Fruit fly (Drosophila melanogaster) whole organism, embryonic: ENCODE measurements around the gene Pif1A.
A peak's percentile ranks its signal among the peaks of the same experiment; 100 is the strongest.

Experiments
- Aef1 ChIP-seq: fragments of 200-800 bp; sonication (Bioruptor generic); IDR thresholded peaks from 3 replicates; pipeline ENCODE4 v1.3.6; 2022; ENCODE audit warnings: missing biosample characterization, missing genetic modification characterization
- Awh ChIP-seq: fragments of 200-800 bp; sonication (Bioruptor generic); IDR thresholded peaks from 2 replicates; pipeline ENCODE4, ENCODE4 v1.3.6; 2022; ENCODE audit warnings: missing biosample characterization, missing genetic modification characterization
- CG10267 ChIP-seq: fragments of 200-800 bp; sonication (Bioruptor generic); optimal IDR thresholded peaks from 2 replicates; lab custom pipeline; 2018; ENCODE audit warnings: missing biosample characterization, mild to moderate bottlenecking, missing genetic modification characterization, moderate library complexity
- CG10366 ChIP-seq: fragments of 200-800 bp; sonication (Bioruptor generic); IDR thresholded peaks from 2 replicates; pipeline ENCODE4 v1.3.6; 2022; ENCODE audit warnings: missing biosample characterization, missing genetic modification characterization
- CG10654 ChIP-seq: fragments of 200-800 bp; sonication (Bioruptor generic); optimal IDR thresholded peaks from 2 replicates; lab custom pipeline; 2016; ENCODE audit warnings: missing biosample characterization, missing genetic modification characterization
- CG12104 ChIP-seq: fragments of 200-800 bp; sonication (Bioruptor generic); optimal IDR thresholded peaks from 3 replicates; lab custom pipeline; 2016; ENCODE audit warnings: missing biosample characterization, missing genetic modification characterization
- CG13123 ChIP-seq: fragments of 200-800 bp; sonication (Bioruptor generic); optimal IDR thresholded peaks from 2 replicates; lab custom pipeline; 2016; ENCODE audit warnings: missing biosample characterization, missing genetic modification characterization
- CG13624 ChIP-seq: fragments of 200-800 bp; sonication (Bioruptor generic); optimal IDR thresholded peaks from 2 replicates; lab custom pipeline; 2016; ENCODE audit warnings: missing biosample characterization, missing genetic modification characterization
- CG14710 ChIP-seq: fragments of 200-800 bp; sonication (Bioruptor generic); optimal IDR thresholded peaks from 3 replicates; lab custom pipeline; 2019; ENCODE audit warnings: missing biosample characterization, mild to moderate bottlenecking, missing genetic modification characterization, moderate library complexity
- CG15514 ChIP-seq: fragments of 200-800 bp; sonication (Bioruptor generic); optimal IDR thresholded peaks from 3 replicates; lab custom pipeline; 2017; ENCODE audit warnings: missing biosample characterization, missing genetic modification characterization, mild to moderate bottlenecking, moderate library complexity, missing genetic modification reagents
- CG1602 ChIP-seq: fragments of 200-800 bp; sonication (Bioruptor generic); optimal IDR thresholded peaks from 3 replicates; lab custom pipeline; 2016; ENCODE audit warnings: missing biosample characterization, missing genetic modification characterization
- CG1603 ChIP-seq: fragments of 200-800 bp; sonication (Bioruptor generic); optimal IDR thresholded peaks from 2 replicates; lab custom pipeline; 2019; ENCODE audit warnings: missing biosample characterization, mild to moderate bottlenecking, missing genetic modification characterization, moderate library complexity
- CG1792 ChIP-seq: fragments of 200-800 bp; sonication (Bioruptor generic); optimal IDR thresholded peaks from 2 replicates; lab custom pipeline; 2016; ENCODE audit warnings: missing biosample characterization, missing genetic modification characterization
- CG18011 ChIP-seq: fragments of 200-800 bp; sonication (Bioruptor generic); optimal IDR thresholded peaks from 2 replicates; lab custom pipeline; 2017; ENCODE audit warnings: missing biosample characterization, missing genetic modification characterization, mild to moderate bottlenecking, moderate library complexity, missing genotype
- CG2712 ChIP-seq: fragments of 200-800 bp; optimal IDR thresholded peaks from 3 replicates; lab custom pipeline; 2019; ENCODE audit warnings: missing biosample characterization, mild to moderate bottlenecking, missing genetic modification characterization, moderate library complexity
- CG30403 ChIP-seq: fragments of 200-800 bp; sonication (Bioruptor generic); optimal IDR thresholded peaks from 3 replicates; lab custom pipeline; 2016; ENCODE audit warnings: missing biosample characterization, missing genetic modification characterization
- CG32772 ChIP-seq: fragments of 200-800 bp; sonication (Bioruptor generic); IDR thresholded peaks from 2 replicates; pipeline ENCODE4 v1.3.6; 2022; ENCODE audit warnings: missing biosample characterization, missing genetic modification characterization
- CG34422 ChIP-seq: fragments of 200-800 bp; sonication (Bioruptor generic); IDR thresholded peaks from 3 replicates; pipeline ENCODE4 v1.3.6; 2022; ENCODE audit warnings: missing biosample characterization, missing genetic modification characterization
- CG3995 ChIP-seq: fragments of 200-800 bp; sonication (Bioruptor generic); optimal IDR thresholded peaks from 3 replicates; lab custom pipeline; 2016; ENCODE audit warnings: missing biosample characterization, missing genetic modification characterization
- CG7271 ChIP-seq: fragments of 200-800 bp; sonication (Bioruptor generic); optimal IDR thresholded peaks from 2 replicates; lab custom pipeline; 2018; ENCODE audit warnings: missing biosample characterization, mild to moderate bottlenecking, missing genetic modification characterization, moderate library complexity
- CG7839 ChIP-seq: fragments of 200-800 bp; sonication (Bioruptor generic); optimal IDR thresholded peaks from 3 replicates; lab custom pipeline; 2018; ENCODE audit warnings: missing biosample characterization, mild to moderate bottlenecking, missing genetic modification characterization, moderate library complexity
- CG7963 ChIP-seq: fragments of 200-800 bp; sonication (Bioruptor generic); IDR thresholded peaks from 3 replicates; pipeline ENCODE4 v1.3.6; 2022; ENCODE audit warnings: missing biosample characterization, missing genetic modification characterization; ENCODE audit not compliant: partially characterized antibody
- CG9727 ChIP-seq: fragments of 200-800 bp; sonication (Bioruptor generic); optimal IDR thresholded peaks from 3 replicates; lab custom pipeline; 2017; ENCODE audit warnings: missing biosample characterization, mild to moderate bottlenecking, missing genetic modification characterization
- D19B ChIP-seq: fragments of 200-800 bp; sonication (Bioruptor generic); optimal IDR thresholded peaks from 2 replicates; lab custom pipeline; 2017; ENCODE audit warnings: missing biosample characterization, mild to moderate bottlenecking, missing genetic modification characterization
- Hmx ChIP-seq: fragments of 200-800 bp; sonication (Bioruptor generic); optimal IDR thresholded peaks from 2 replicates; lab custom pipeline; 2016; ENCODE audit warnings: missing biosample characterization, missing genetic modification characterization
- Kr ChIP-seq: fragments of 200-800 bp; sonication (Bioruptor generic); optimal IDR thresholded peaks from 2 replicates; lab custom pipeline; 2017; ENCODE audit warnings: missing biosample characterization, mild to moderate bottlenecking, missing genetic modification characterization
- Side ChIP-seq: fragments of 200-800 bp; sonication (Bioruptor generic); optimal IDR thresholded peaks from 2 replicates; lab custom pipeline; 2016; ENCODE audit warnings: missing biosample characterization, missing genetic modification characterization
- ac ChIP-seq: fragments of 200-800 bp; sonication (Bioruptor generic); optimal IDR thresholded peaks from 3 replicates; lab custom pipeline; 2017; ENCODE audit warnings: missing biosample characterization, mild to moderate bottlenecking, missing genetic modification characterization
- ase ChIP-seq: fragments of 200-800 bp; sonication (Bioruptor generic); IDR thresholded peaks from 3 replicates; pipeline ENCODE4 v1.3.6; 2022; ENCODE audit warnings: missing biosample characterization, missing genetic modification characterization
- bowl ChIP-seq: fragments of 200-800 bp; sonication (Bioruptor generic); IDR thresholded peaks from 2 replicates; pipeline ENCODE4 v1.3.6; 2022; ENCODE audit warnings: missing biosample characterization, missing genetic modification characterization
- chn ChIP-seq: fragments of 200-800 bp; sonication (Bioruptor generic); optimal IDR thresholded peaks from 2 replicates; lab custom pipeline; 2016; ENCODE audit warnings: missing biosample characterization, missing genetic modification characterization
- da ChIP-seq: fragments of 200-800 bp; sonication (Bioruptor generic); optimal IDR thresholded peaks from 2 replicates; lab custom pipeline; 2016; ENCODE audit warnings: missing biosample characterization, missing genetic modification characterization
- dimm ChIP-seq: fragments of 200-800 bp; sonication (Bioruptor generic); IDR thresholded peaks from 2 replicates; pipeline ENCODE4 v1.3.6; 2022; ENCODE audit warnings: missing biosample characterization, missing genetic modification characterization
- fru ChIP-seq: fragments of >200 bp; optimal IDR thresholded peaks from 2 replicates; lab custom pipeline; 2017
- gcm ChIP-seq: fragments of 200-800 bp; sonication (Bioruptor generic); optimal IDR thresholded peaks from 2 replicates; lab custom pipeline; 2019; ENCODE audit warnings: missing biosample characterization, mild to moderate bottlenecking, missing genetic modification characterization, moderate library complexity
- gro ChIP-seq: fragments of 200-800 bp; sonication (Bioruptor generic); optimal IDR thresholded peaks from 2 replicates; lab custom pipeline; 2016; ENCODE audit warnings: missing biosample characterization, missing genetic modification characterization
- hbn ChIP-seq: fragments of 200-800 bp; sonication (Bioruptor generic); IDR thresholded peaks from 2 replicates; pipeline ENCODE4 v1.3.6; 2022; ENCODE audit warnings: missing biosample characterization, missing genetic modification characterization; ENCODE audit not compliant: partially characterized antibody
- ken ChIP-seq: fragments of 200-800 bp; sonication (Bioruptor generic); IDR thresholded peaks from 3 replicates; pipeline ENCODE4 v1.3.6; 2022; ENCODE audit warnings: missing biosample characterization, missing genetic modification characterization
- mirr ChIP-seq: fragments of 200-800 bp; sonication (Bioruptor generic); optimal IDR thresholded peaks from 3 replicates; lab custom pipeline; 2018; ENCODE audit warnings: missing biosample characterization, mild to moderate bottlenecking, missing genetic modification characterization
- mld ChIP-seq: fragments of 200-800 bp; sonication (Bioruptor generic); IDR thresholded peaks from 3 replicates; pipeline ENCODE4 v1.3.6; 2022; ENCODE audit warnings: missing biosample characterization, missing genetic modification characterization; ENCODE audit not compliant: partially characterized antibody
- nmo ChIP-seq: fragments of 200-800 bp; sonication (Bioruptor generic); optimal IDR thresholded peaks from 2 replicates; lab custom pipeline; 2018; ENCODE audit warnings: missing biosample characterization, mild to moderate bottlenecking, missing genetic modification characterization, moderate library complexity
- peb ChIP-seq: fragments of 200-800 bp; sonication (Bioruptor generic); IDR thresholded peaks from 2 replicates; pipeline ENCODE4 v1.3.6; 2022; ENCODE audit warnings: missing biosample characterization, missing genetic modification characterization
- phol ChIP-seq: fragments of 200-800 bp; sonication (Bioruptor generic); optimal IDR thresholded peaks from 3 replicates; lab custom pipeline; 2018; ENCODE audit warnings: missing biosample characterization, mild to moderate bottlenecking, missing genetic modification characterization, moderate library complexity
- repo ChIP-seq: fragments of 200-800 bp; sonication (Bioruptor generic); optimal IDR thresholded peaks from 2 replicates; lab custom pipeline; 2016; ENCODE audit warnings: missing biosample characterization, missing genetic modification characterization
- ro ChIP-seq: fragments of 200-800 bp; sonication (Bioruptor generic); IDR thresholded peaks from 2 replicates; pipeline ENCODE4 v1.3.6; 2022; ENCODE audit warnings: missing biosample characterization, missing genetic modification characterization
- so ChIP-seq: fragments of 200-800 bp; sonication (Bioruptor generic); IDR thresholded peaks from 3 replicates; pipeline ENCODE4 v1.3.6; 2022; ENCODE audit warnings: missing biosample characterization, missing genetic modification characterization
- tin ChIP-seq: fragments of 200-800 bp; sonication (Bioruptor generic); optimal IDR thresholded peaks from 3 replicates; lab custom pipeline; 2016; ENCODE audit warnings: missing biosample characterization, missing genetic modification characterization
- tio ChIP-seq: fragments of 200-800 bp; sonication (Bioruptor generic); optimal IDR thresholded peaks from 2 replicates; lab custom pipeline; 2017; ENCODE audit warnings: missing biosample characterization, missing genetic modification characterization, inconsistent platforms
- tna ChIP-seq: fragments of 200-800 bp; sonication (Bioruptor generic); IDR thresholded peaks from 2 replicates; pipeline ENCODE4 v1.3.6; 2022; ENCODE audit warnings: missing biosample characterization, missing genetic modification characterization; ENCODE audit not compliant: partially characterized antibody
- tup ChIP-seq: fragments of 200-800 bp; sonication (Bioruptor generic); optimal IDR thresholded peaks from 2 replicates; lab custom pipeline; 2016; ENCODE audit warnings: missing biosample characterization, mild to moderate bottlenecking, missing genetic modification characterization, moderate library complexity
- wor ChIP-seq: fragments of 200-800 bp; sonication (Bioruptor generic); IDR thresholded peaks from 2 replicates; pipeline ENCODE4 v1.3.6; 2022; ENCODE audit warnings: missing biosample characterization, missing genetic modification characterization

Gene Pif1A

dm6 chr3R:8811323-8811936 is 10.5 kb upstream of the Pif1A start (continued):
- TF ChIP-seq gro (GFP tag; lab: Kevin White, UChicago), result peak; percentile 99
- peak; percentile 98 for TF ChIP-seq CG34422 (GFP tag; lab: Robert Waterston, UW)
- TF ChIP-seq so (GFP tag; lab: Robert Waterston, UW), result peak; percentile 99
- peak; percentile 85 for TF ChIP-seq ac (GFP tag; lab: Kevin White, UChicago)
- peak; percentile 96 for TF ChIP-seq peb (GFP tag; lab: Robert Waterston, UW)
- peak; percentile 96 for TF ChIP-seq CG10267 (tag; lab: Kevin White, UChicago)
- peak; percentile 98 for TF ChIP-seq ken (GFP tag; lab: Robert Waterston, UW)
- TF ChIP-seq nmo (GFP tag; lab: Kevin White, UChicago), result peak; percentile 99
- TF ChIP-seq CG10366, result peak; percentile 99
- TF ChIP-seq CG10654 (GFP tag; lab: Kevin White, UChicago), result peak; percentile 98
- no peak for TF ChIP-seq fru
- TF ChIP-seq CG3995 (GFP tag; lab: Kevin White, UChicago), result peak; percentile 88
- peak; percentile 98 for TF ChIP-seq Awh (GFP tag; lab: Robert Waterston, UW)
- peak; percentile 99 for TF ChIP-seq CG30403 (GFP tag; lab: Kevin White, UChicago)
- peak; percentile 99 for TF ChIP-seq CG9727 (GFP tag; lab: Kevin White, UChicago)
- peak; percentile 96 for TF ChIP-seq da
- TF ChIP-seq chn (GFP tag; lab: Kevin White, UChicago), result peak; percentile 99
- TF ChIP-seq CG7839 (tag; lab: Kevin White, UChicago), result peak; percentile 99
- TF ChIP-seq Aef1 (GFP tag; lab: Robert Waterston, UW), result peak; percentile 99
- peak; percentile 99 for TF ChIP-seq CG2712 (tag; lab: Kevin White, UChicago)
- TF ChIP-seq CG1792 (GFP tag; lab: Kevin White, UChicago), result peak; percentile 98
- TF ChIP-seq ase (GFP tag; lab: Robert Waterston, UW), result peak; percentile 98
- peak; percentile 95 for TF ChIP-seq ro (GFP tag; lab: Robert Waterston, UW)
- peak; percentile 98 for TF ChIP-seq dimm
- TF ChIP-seq Hmx, result peak; percentile 97
- TF ChIP-seq Kr (GFP tag; lab: Kevin White, UChicago), result peak; percentile 31
- TF ChIP-seq repo (GFP tag; lab: Kevin White, UChicago), result peak; percentile 98
- TF ChIP-seq gcm (GFP tag; lab: Kevin White, UChicago), result peak; percentile 98
- TF ChIP-seq CG15514, result peak; percentile 95
- peak; percentile 97 for TF ChIP-seq tup (GFP tag; lab: Kevin White, UChicago)
- TF ChIP-seq phol (tag; lab: Kevin White, UChicago), result peak; percentile 98
- peak; percentile 99 for TF ChIP-seq tin (GFP tag; lab: Kevin White, UChicago)
- peak; percentile 99 for TF ChIP-seq Side (GFP tag; lab: Kevin White, UChicago)
- TF ChIP-seq CG14710, result peak; percentile 96
- peak; percentile 98 for TF ChIP-seq CG32772 (GFP tag; lab: Robert Waterston, UW)
- peak; percentile 97 for TF ChIP-seq bowl (GFP tag; lab: Robert Waterston, UW)
- TF ChIP-seq tio, result peak; percentile 99
- TF ChIP-seq CG1603, result peak; percentile 98
- no peak for TF ChIP-seq hbn (GFP tag; lab: Robert Waterston, UW)
- peak; percentile 87 for TF ChIP-seq CG7271 (tag; lab: Kevin White, UChicago)
- peak; percentile 97 for TF ChIP-seq CG13123 (GFP tag; lab: Kevin White, UChicago)
- no peak; the same call in 1 of the 2 replicates for TF ChIP-seq tna
- TF ChIP-seq mirr (GFP tag; lab: Kevin White, UChicago), result peak; percentile 98
- TF ChIP-seq CG12104 (GFP tag; lab: Kevin White, UChicago), result peak; percentile 99
- peak; percentile 92 for TF ChIP-seq CG18011 (GFP tag; lab: Kevin White, UChicago)
- peak; percentile 100 for TF ChIP-seq D19B
- TF ChIP-seq CG13624, result peak; percentile 99
- peak; percentile 96 for TF ChIP-seq wor (GFP tag; lab: Robert Waterston, UW)
- no peak for TF ChIP-seq CG7963 (GFP tag; lab: Robert Waterston, UW)
- TF ChIP-seq mld (GFP tag; lab: Robert Waterston, UW), result no peak
- peak; percentile 98 for TF ChIP-seq CG1602
